Worm (Caenorhabditis elegans) whole organism, L2 larva: ENCODE results near the gene F26G1.2.

Experiments used
- Y55F3AM.14 ChIP-seq: fragments of 200-800 bp; sonication (Bioruptor generic); optimal IDR thresholded peaks from 2 replicates; lab custom pipeline; 2018; ENCODE audit warnings: mild to moderate bottlenecking, missing genetic modification characterization, missing compliant biosample characterization
- crh-2 ChIP-seq: sonication (generic microtip); optimal IDR thresholded peaks from 2 replicates; lab custom pipeline; 2017; ENCODE audit warnings: missing biosample characterization, missing genetic modification characterization
- mab-5 ChIP-seq: fragments of 150-350 bp; optimal IDR thresholded peaks from 2 replicates; lab custom pipeline; 2014; ENCODE audit warnings: missing biosample characterization, missing genetic modification characterization
- mbf-1 ChIP-seq: sonication (generic microtip); optimal IDR thresholded peaks from 2 replicates; lab custom pipeline; 2017; ENCODE audit warnings: missing biosample characterization, missing genetic modification characterization
- nhr-129 ChIP-seq: fragments of 150-350 bp; optimal IDR thresholded peaks from 2 replicates; lab custom pipeline; 2014; ENCODE audit warnings: missing biosample characterization, missing genetic modification characterization
- nhr-21 ChIP-seq: fragments of 150-350 bp; optimal IDR thresholded peaks from 2 replicates; lab custom pipeline; 2014; ENCODE audit warnings: missing biosample characterization, missing genetic modification characterization
- peb-1 ChIP-seq: fragments of 150-350 bp; optimal IDR thresholded peaks from 2 replicates; lab custom pipeline; 2014; ENCODE audit warnings: missing biosample characterization, missing genetic modification characterization
- skn-1 ChIP-seq: sonication (generic microtip); optimal IDR thresholded peaks from 2 replicates; lab custom pipeline; 2017; ENCODE audit warnings: missing biosample characterization, missing genetic modification characterization
- sma-9 ChIP-seq, 2 experiments: fragments of 150-350 bp in 1 of 2; sonication (generic microtip) in 1 of 2; optimal IDR thresholded peaks; 2 replicates each; lab custom pipeline; 2014 to 2016; ENCODE audit warnings: missing genetic modification characterization in 2 of 2, mild to moderate bottlenecking in 1 of 2, missing biosample characterization in 1 of 2, missing compliant biosample characterization in 1 of 2, missing genetic modification reagents in 1 of 2, moderate library complexity in 1 of 2
- ztf-1 ChIP-seq: fragments of 200-800 bp; sonication (Bioruptor generic); conservative IDR thresholded peaks from 2 replicates; pipeline ENCODE4 v1.3.6; 2022; ENCODE audit warnings: missing genetic modification characterization, missing compliant biosample characterization

F26G1.2 gene

DNA sequence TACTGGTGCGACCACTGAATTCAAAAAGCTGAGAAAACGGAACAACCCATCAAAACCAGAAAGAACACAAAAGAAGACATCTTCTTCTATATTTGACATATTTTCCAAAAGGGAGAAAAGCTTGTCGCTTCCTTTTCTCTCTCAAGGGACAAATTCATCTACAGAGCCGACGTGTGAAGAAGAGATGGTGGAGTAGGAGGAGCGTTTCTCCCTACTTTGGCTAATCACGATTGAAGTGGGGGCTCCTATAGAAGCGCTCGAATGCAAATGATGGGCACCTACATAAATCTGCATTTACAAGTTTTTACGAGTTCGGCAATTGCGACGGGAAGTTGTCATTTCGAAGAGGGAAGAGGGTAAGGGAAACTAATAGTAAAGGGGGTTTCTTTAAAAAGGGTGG lies 43.4 kb downstream of the F26G1.2 start:
- TF ChIP-seq Y55F3AM.14 (GFP tag; lab: Kevin White, UChicago) (peak; percentile 3), skn-1 (tag; lab: Kevin White, UChicago) (no peak), mab-5 (tag; lab: Kevin White, UChicago) (peak; percentile 68), mbf-1 (no peak)

DNA sequence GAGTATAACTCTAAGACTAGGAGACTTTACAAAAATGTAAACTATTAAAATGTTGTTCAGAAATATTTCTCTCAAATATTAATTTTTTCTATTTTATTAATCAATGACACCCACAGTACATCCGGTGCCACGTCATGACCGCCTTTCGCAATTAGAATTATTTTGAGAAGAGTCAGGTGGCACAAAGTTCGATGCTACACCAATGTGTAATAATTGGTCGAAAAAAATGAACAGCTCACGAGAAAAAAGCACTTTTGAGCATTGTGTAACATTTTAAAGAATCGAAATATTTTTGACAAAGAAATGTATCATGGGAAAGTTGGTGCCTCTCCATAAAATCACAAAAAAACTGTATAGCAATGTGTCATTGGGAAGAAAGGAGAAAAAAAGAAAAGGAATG lies 43.8 kb downstream of the F26G1.2 start:
- TF ChIP-seq crh-2 (tag; lab: Kevin White, UChicago) (peak; percentile 55), nhr-129 (tag; lab: Kevin White, UChicago) (peak; percentile 7), nhr-21 (tag; lab: Kevin White, UChicago) (no peak), sma-9 (GFP tag; optimal IDR thresholded peaks at IDR 0.05; lab: Kevin White, UChicago) (peak; percentile 11), sma-9 (tag; optimal IDR thresholded peaks at IDR 0.05; lab: Kevin White, UChicago) (no peak)

DNA sequence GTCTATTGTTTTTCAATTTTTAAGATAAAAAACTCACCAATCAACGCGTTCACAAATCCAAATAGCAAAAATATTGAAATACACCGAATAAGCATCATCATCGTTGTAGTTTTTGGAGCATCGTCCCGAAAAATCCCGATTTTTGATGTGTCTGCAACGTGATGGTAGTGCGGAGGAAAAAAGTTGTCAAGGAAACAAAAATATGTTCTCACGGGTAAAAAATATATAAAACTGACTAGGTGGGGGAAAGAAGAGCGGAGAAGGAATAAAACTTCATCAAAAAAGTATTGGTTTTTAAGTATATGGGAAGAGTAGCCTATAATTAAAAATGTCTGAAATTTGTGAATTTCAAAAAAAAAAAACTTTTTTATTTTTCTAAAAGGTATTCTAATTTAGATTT lies 49.1 kb downstream of the F26G1.2 start, which contains the start of gene rig-6:
Gene rig-6 (minus strand): TSS at position 101 of the 400 bp plus-strand sequence.
- TF ChIP-seq skn-1 (tag; lab: Kevin White, UChicago) (no peak), ztf-1 (GFP tag; lab: Robert Waterston, UW) (no peak), peb-1 (tag; lab: Kevin White, UChicago) (no peak)
